Worm (Caenorhabditis elegans): ENCODE measurements around the gene pqbp-1.1.

The pqbp-1.1 gene

ce11 chrIV:296849-297248, 35.4 kb upstream of the pqbp-1.1 start:
- peak; percentile 20 for TF ChIP-seq elt-2 (tag; optimal IDR thresholded peaks at IDR 0.05)
- TF ChIP-seq dve-1 (tag; optimal IDR thresholded peaks at IDR 0.05), result no peak
- no peak for TF ChIP-seq ets-4 (tag; optimal IDR thresholded peaks at IDR 0.05)

- TF ChIP-seq Y22D7AL.16 (tag; optimal IDR thresholded peaks at IDR 0.05) (no peak), elt-2 (tag; optimal IDR thresholded peaks at IDR 0.05) (peak; percentile 80)
Measured at ce11 chrIV:295734-296201, 34.3 kb upstream of the pqbp-1.1 start.

ce11 chrIV:294737-295136, 33.3 kb upstream of the pqbp-1.1 start:
- TF ChIP-seq pax-1 (tag; optimal IDR thresholded peaks at IDR 0.05), result no peak
- TF ChIP-seq unc-42 (tag; optimal IDR thresholded peaks at IDR 0.05), result no peak
- no peak for TF ChIP-seq nhr-232 (tag; optimal IDR thresholded peaks at IDR 0.05)

- TF ChIP-seq unc-55 (GFP tag; optimal IDR thresholded peaks at IDR 0.05) (no peak), K09A11.1 (tag; optimal IDR thresholded peaks at IDR 0.05; ENCODE audit: insufficient read depth) (no peak), lin-11 (tag; optimal IDR thresholded peaks at IDR 0.05) (no peak), hlh-8 (tag; optimal IDR thresholded peaks at IDR 0.05) (no peak), ceh-22 (tag; optimal IDR thresholded peaks at IDR 0.05) (no peak), odd-2 (tag; optimal IDR thresholded peaks at IDR 0.05) (no peak), nfya-1 (tag; optimal IDR thresholded peaks at IDR 0.05) (no peak), dve-1 (tag; optimal IDR thresholded peaks at IDR 0.05) (no peak), K02D7.2 (tag; optimal IDR thresholded peaks at IDR 0.05) (no peak), ahr-1 (tag; optimal IDR thresholded peaks at IDR 0.05) (no peak), T23F11.4 (GFP tag; optimal IDR thresholded peaks at IDR 0.05) (no peak), unc-86 (tag; optimal IDR thresholded peaks at IDR 0.05) (no peak), ceh-30 (tag; optimal IDR thresholded peaks at IDR 0.05) (no peak), elt-2 (tag; optimal IDR thresholded peaks at IDR 0.05) (no peak), ceh-18 (tag; optimal IDR thresholded peaks at IDR 0.05) (no peak)
Measured at ce11 chrIV:293995-294700, 32.7 kb upstream of the pqbp-1.1 start.

- no peak for TF ChIP-seq ceh-45 (GFP tag; IDR thresholded peaks at IDR 0.05)
- TF ChIP-seq tbx-7 (tag; optimal IDR thresholded peaks at IDR 0.05), result no peak
- TF ChIP-seq pag-3 (tag; optimal IDR thresholded peaks at IDR 0.05; ENCODE audit: borderline replicate concordance), result no peak
- no peak for TF ChIP-seq rnt-1 (tag; optimal IDR thresholded peaks at IDR 0.05)
- TF ChIP-seq hlh-6 (tag; optimal IDR thresholded peaks at IDR 0.05), result no peak
- TF ChIP-seq ceh-24 (tag; optimal IDR thresholded peaks at IDR 0.05), result no peak
- no peak for TF ChIP-seq elt-2 (tag; optimal IDR thresholded peaks at IDR 0.05)
- TF ChIP-seq pha-2 (tag; optimal IDR thresholded peaks at IDR 0.05), result no peak
- no peak for TF ChIP-seq pha-4 (tag; optimal IDR thresholded peaks at IDR 0.05)
- no peak for TF ChIP-seq lin-11 (tag; optimal IDR thresholded peaks at IDR 0.05)
- TF ChIP-seq Y22D7AL.16 (tag; optimal IDR thresholded peaks at IDR 0.05), result no peak
- TF ChIP-seq pat-9 (tag; optimal IDR thresholded peaks at IDR 0.05), result no peak
- TF ChIP-seq C08G9.2 (tag; optimal IDR thresholded peaks at IDR 0.05), result no peak
- no peak for TF ChIP-seq ceh-34 (tag; optimal IDR thresholded peaks at IDR 0.05)
- TF ChIP-seq ref-2 (tag; optimal IDR thresholded peaks at IDR 0.05), result no peak
- no peak for TF ChIP-seq npax-4 (tag; optimal IDR thresholded peaks at IDR 0.05)
- TF ChIP-seq eyg-1 (tag; optimal IDR thresholded peaks at IDR 0.05), result no peak
- no peak for TF ChIP-seq hlh-15 (tag; optimal IDR thresholded peaks at IDR 0.05)
- TF ChIP-seq C38D4.7 (GFP tag; optimal IDR thresholded peaks at IDR 0.05), result no peak
- TF ChIP-seq tbx-2 (tag; optimal IDR thresholded peaks at IDR 0.05), result no peak
Measured at ce11 chrIV:293163-293755, 31.8 kb upstream of the pqbp-1.1 start.

All from whole organism, late embryonic.